Worm (Caenorhabditis elegans) whole organism, midembryonic: ENCODE data around the gene hsp-43.

ENCODE experiments used
- T22C8.4 ChIP-seq: fragments of 200-800 bp; sonication (Bioruptor generic); IDR thresholded peaks from 2 replicates; pipeline ENCODE4 v1.3.6; 2022; ENCODE audit warnings: missing genetic modification characterization, missing compliant biosample characterization
- cog-1 ChIP-seq: sonication (generic microtip); optimal IDR thresholded peaks from 2 replicates; lab custom pipeline; 2016; ENCODE audit warnings: missing genetic modification characterization, missing compliant biosample characterization
- flt-1 ChIP-seq: fragments of 200-800 bp; sonication (Bioruptor generic); IDR thresholded peaks from 2 replicates; pipeline ENCODE4 v1.3.6; 2022; ENCODE audit warnings: missing genetic modification characterization, missing compliant biosample characterization
- klf-2 ChIP-seq: fragments of 200-800 bp; sonication (Bioruptor generic); conservative IDR thresholded peaks from 2 replicates; pipeline ENCODE4 v1.3.6; 2022; ENCODE audit warnings: missing genetic modification reagents, missing genetic modification characterization, missing compliant biosample characterization
- med-1 ChIP-seq: sonication (generic microtip); optimal IDR thresholded peaks from 2 replicates; lab custom pipeline; 2017; ENCODE audit warnings: missing genetic modification characterization, mild to moderate bottlenecking, missing compliant biosample characterization, antibody characterized with exemption, missing genetic modification reagents; ENCODE audit not compliant: insufficient read depth
- ref-1 ChIP-seq: fragments of 200-800 bp; sonication (Bioruptor generic); conservative IDR thresholded peaks from 2 replicates; pipeline ENCODE4 v1.3.6; 2022; ENCODE audit warnings: missing genetic modification reagents, missing genetic modification characterization, missing compliant biosample characterization
- tab-1 ChIP-seq: fragments of 200-800 bp; sonication (Bioruptor generic); IDR thresholded peaks from 2 replicates; pipeline ENCODE4 v1.3.6; 2022; ENCODE audit warnings: missing genetic modification characterization, missing compliant biosample characterization
- ztf-23 ChIP-seq: fragments of 200-800 bp; sonication (Bioruptor generic); IDR thresholded peaks from 2 replicates; pipeline ENCODE4 v1.3.6; 2022; ENCODE audit warnings: missing genetic modification reagents, missing genetic modification characterization, missing compliant biosample characterization
- ztf-29 ChIP-seq: fragments of 200-800 bp; sonication (Bioruptor generic); IDR thresholded peaks from 2 replicates; pipeline ENCODE4 v1.3.6; 2022; ENCODE audit warnings: missing genetic modification reagents, missing genetic modification characterization, missing compliant biosample characterization

The hsp-43 gene

ce11 chrX:6202809-6203208 lies 32.5 kb downstream of the hsp-43 start:
- TF ChIP-seq cog-1 (tag; lab: Kevin White, UChicago) (no peak), med-1 (GFP tag; lab: Kevin White, UChicago) (no peak), klf-2 (no peak), ztf-29 (GFP tag; lab: Robert Waterston, UW) (no peak), ztf-23 (GFP tag; lab: Robert Waterston, UW) (no peak), ref-1 (no peak), T22C8.4 (GFP tag; lab: Robert Waterston, UW) (no peak), tab-1 (GFP tag; lab: Robert Waterston, UW) (no peak)

DNA sequence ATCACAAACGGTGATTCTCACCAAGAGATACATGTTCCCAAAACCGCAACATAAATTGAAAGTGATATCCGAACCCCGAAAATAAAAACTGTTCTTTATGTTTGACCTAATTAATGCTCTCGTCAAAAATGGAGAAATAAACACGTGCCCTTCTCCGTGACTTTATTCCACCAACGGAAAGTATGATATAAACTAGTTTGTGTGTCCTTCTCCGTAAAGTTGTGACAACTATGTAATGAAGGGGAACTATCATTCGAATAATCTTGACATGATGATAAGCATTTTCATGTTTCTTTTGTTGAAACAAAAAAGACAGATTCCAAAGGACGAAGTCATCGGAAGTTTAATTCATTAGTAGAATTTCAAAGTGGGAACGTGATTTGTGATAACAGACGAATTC lies 33.8 kb downstream of the hsp-43 start:
- TF ChIP-seq ztf-29 (GFP tag; lab: Robert Waterston, UW) (no peak), tab-1 (GFP tag; lab: Robert Waterston, UW) (no peak), klf-2 (no peak), ref-1 (no peak), flt-1 (GFP tag; lab: Robert Waterston, UW) (no peak), med-1 (GFP tag; lab: Kevin White, UChicago) (no peak), cog-1 (tag; lab: Kevin White, UChicago) (no peak), T22C8.4 (GFP tag; lab: Robert Waterston, UW) (no peak), ztf-23 (GFP tag; lab: Robert Waterston, UW) (no peak)

- no peak for TF ChIP-seq med-1 (GFP tag; lab: Kevin White, UChicago)
- TF ChIP-seq klf-2: no peak
- TF ChIP-seq ref-1: no peak
- no peak for TF ChIP-seq ztf-29 (GFP tag; lab: Robert Waterston, UW)
- TF ChIP-seq cog-1 (tag; lab: Kevin White, UChicago): no peak
- TF ChIP-seq ztf-23 (GFP tag; lab: Robert Waterston, UW): no peak
Measured at ce11 chrX:6196627-6197026, 38.7 kb downstream of the hsp-43 start, which contains the start of gene daf-9. Gene daf-9, plus strand, starts transcription at chrX:6196927.

- TF ChIP-seq cog-1 (tag; lab: Kevin White, UChicago) (no peak), ref-1 (no peak), klf-2 (no peak), ztf-29 (GFP tag; lab: Robert Waterston, UW) (no peak), ztf-23 (GFP tag; lab: Robert Waterston, UW) (no peak), T22C8.4 (GFP tag; lab: Robert Waterston, UW) (no peak), tab-1 (GFP tag; lab: Robert Waterston, UW) (no peak), flt-1 (GFP tag; lab: Robert Waterston, UW) (no peak), med-1 (GFP tag; lab: Kevin White, UChicago) (no peak)
Measured at ce11 chrX:6194191-6194724, 41.1 kb downstream of the hsp-43 start, which contains the start of gene ceh-54. Gene ceh-54, minus strand, starts transcription at chrX:6194241.

ce11 chrX:6189955-6190354 lies 45.4 kb downstream of the hsp-43 start, which contains the start of gene T13C5.9:
Gene T13C5.9, plus strand, starts transcription at chrX:6190255.
- TF ChIP-seq tab-1 (GFP tag; lab: Robert Waterston, UW) (no peak), med-1 (GFP tag; lab: Kevin White, UChicago) (no peak), ztf-29 (GFP tag; lab: Robert Waterston, UW) (no peak), T22C8.4 (GFP tag; lab: Robert Waterston, UW) (no peak), cog-1 (tag; lab: Kevin White, UChicago) (no peak), flt-1 (GFP tag; lab: Robert Waterston, UW) (no peak), ztf-23 (GFP tag; lab: Robert Waterston, UW) (no peak), ref-1 (no peak), klf-2 (no peak)

DNA sequence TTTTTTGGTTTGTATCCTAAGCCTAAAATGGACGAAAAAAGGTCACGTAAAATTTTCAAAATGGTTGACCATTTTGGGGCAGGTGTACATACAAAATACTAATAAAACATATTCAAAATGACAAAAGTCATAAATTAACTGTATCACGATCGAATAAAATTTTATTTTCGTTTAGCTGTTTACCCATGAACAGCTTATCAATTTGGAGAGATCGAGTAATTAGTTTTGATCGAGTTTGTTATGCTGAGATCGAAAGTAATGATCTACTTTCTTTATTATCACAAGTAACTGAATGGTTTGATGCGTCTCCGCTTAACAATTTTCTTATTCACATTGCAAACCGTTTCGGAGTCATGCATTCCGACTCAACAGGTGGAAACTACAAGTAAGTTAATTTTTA lies 47.5 kb downstream of the hsp-43 start, which contains the start of gene T13C5.10:
Gene T13C5.10, plus strand, starts transcription at position 301 of the 400 bp plus-strand sequence.
- no peak for TF ChIP-seq flt-1 (GFP tag; lab: Robert Waterston, UW)
- TF ChIP-seq ztf-23 (GFP tag; lab: Robert Waterston, UW): no peak
- no peak for TF ChIP-seq klf-2
- TF ChIP-seq cog-1 (tag; lab: Kevin White, UChicago): no peak

- TF ChIP-seq cog-1 (tag; lab: Kevin White, UChicago) (no peak), tab-1 (GFP tag; lab: Robert Waterston, UW) (no peak), flt-1 (GFP tag; lab: Robert Waterston, UW) (no peak), klf-2 (no peak), med-1 (GFP tag; lab: Kevin White, UChicago) (no peak), ztf-23 (GFP tag; lab: Robert Waterston, UW) (no peak)
Measured at ce11 chrX:6184709-6185108, 50.6 kb downstream of the hsp-43 start, which contains the start of gene T13C5.2. Gene T13C5.2, plus strand, starts transcription at chrX:6185009.
